Worm (Caenorhabditis elegans) whole organism, young adult: ENCODE measurements around the gene fbxa-42.

Experiments used
- B0035.1 ChIP-seq: sonication (generic microtip); optimal IDR thresholded peaks from 2 replicates; lab custom pipeline; 2016; ENCODE audit warnings: missing genetic modification characterization, mild to moderate bottlenecking, missing compliant biosample characterization, missing genotype, missing genetic modification reagents
- B0261.1 ChIP-seq: sonication (generic microtip); optimal IDR thresholded peaks from 2 replicates; lab custom pipeline; 2016; ENCODE audit warnings: mild to moderate bottlenecking, missing genetic modification characterization, moderate library complexity, missing compliant biosample characterization
- D2030.7 ChIP-seq: fragments of 200-800 bp; sonication (Bioruptor generic); IDR thresholded peaks from 2 replicates; pipeline ENCODE4 v1.3.6; 2022; ENCODE audit warnings: missing genetic modification reagents, missing genetic modification characterization, missing compliant biosample characterization
- F23B12.7 ChIP-seq: sonication (generic microtip); optimal IDR thresholded peaks from 2 replicates; lab custom pipeline; 2017; ENCODE audit warnings: missing genetic modification characterization, mild to moderate bottlenecking, missing compliant biosample characterization, antibody characterized with exemption, moderate library complexity; ENCODE audit not compliant: insufficient read depth
- F39B2.1 ChIP-seq: fragments of 200-800 bp; sonication (Bioruptor generic); IDR thresholded peaks from 2 replicates; pipeline ENCODE4 v1.3.6; 2022; ENCODE audit warnings: missing genetic modification reagents, missing genetic modification characterization, missing compliant biosample characterization
- T07F8.4 ChIP-seq: sonication (generic microtip); optimal IDR thresholded peaks from 2 replicates; lab custom pipeline; 2016; ENCODE audit warnings: mild to moderate bottlenecking, missing genetic modification characterization, moderate library complexity, missing compliant biosample characterization
- athp-1 ChIP-seq: sonication (generic microtip); optimal IDR thresholded peaks from 2 replicates; lab custom pipeline; 2017; ENCODE audit warnings: mild to moderate bottlenecking, missing genetic modification characterization, missing compliant biosample characterization
- attf-6 ChIP-seq: fragments of 200-800 bp; sonication (Bioruptor generic); IDR thresholded peaks from 2 replicates; pipeline ENCODE4 v1.3.6; 2022; ENCODE audit warnings: missing genetic modification reagents, missing genetic modification characterization, missing compliant biosample characterization
- bed-2 ChIP-seq: fragments of 200-800 bp; sonication (Bioruptor generic); IDR thresholded peaks from 2 replicates; pipeline ENCODE4 v1.3.6; 2022; ENCODE audit warnings: missing genetic modification reagents, missing genetic modification characterization, missing compliant biosample characterization
- ceh-100 ChIP-seq: fragments of 200-800 bp; sonication (Bioruptor generic); IDR thresholded peaks from 2 replicates; pipeline ENCODE4 v1.3.6; 2022; ENCODE audit warnings: missing genetic modification reagents, missing genetic modification characterization, missing compliant biosample characterization
- ceh-40 ChIP-seq: fragments of 200-800 bp; sonication (Bioruptor generic); IDR thresholded peaks from 2 replicates; pipeline ENCODE4 v1.3.6; 2022; ENCODE audit warnings: missing genetic modification characterization, missing compliant biosample characterization
- dpff-1 ChIP-seq: sonication (generic microtip); optimal IDR thresholded peaks from 2 replicates; lab custom pipeline; 2017; ENCODE audit warnings: mild to moderate bottlenecking, missing genetic modification characterization, missing compliant biosample characterization
- efl-1 ChIP-seq: fragments of 150-350 bp; optimal IDR thresholded peaks from 2 replicates; lab custom pipeline; 2014; ENCODE audit warnings: missing biosample characterization, missing genetic modification reagents, missing genetic modification characterization
- egl-18 ChIP-seq: fragments of 200-800 bp; sonication (Bioruptor generic); IDR thresholded peaks from 2 replicates; pipeline ENCODE4 v1.3.6; 2022; ENCODE audit warnings: missing genetic modification reagents, missing genetic modification characterization, missing compliant biosample characterization
- egl-44 ChIP-seq: fragments of 200-800 bp; sonication (Bioruptor generic); IDR thresholded peaks from 2 replicates; pipeline ENCODE4 v1.3.6; 2022; ENCODE audit warnings: missing genetic modification reagents, missing genetic modification characterization, missing compliant biosample characterization
- him-1 ChIP-seq: sonication (generic microtip); optimal IDR thresholded peaks from 2 replicates; lab custom pipeline; 2016; ENCODE audit warnings: missing genotype, missing genetic modification reagents, missing genetic modification characterization, missing compliant biosample characterization
- hrde-1 ChIP-seq: sonication (generic microtip); optimal IDR thresholded peaks from 2 replicates; lab custom pipeline; 2016; ENCODE audit warnings: missing genetic modification characterization, mild to moderate bottlenecking, missing compliant biosample characterization, moderate library complexity, missing genotype, missing genetic modification reagents, borderline replicate concordance
- lag-1 ChIP-seq: fragments of 200-800 bp; sonication (Bioruptor generic); IDR thresholded peaks from 2 replicates; pipeline ENCODE4 v1.3.6; 2022; ENCODE audit warnings: missing genetic modification reagents, missing genetic modification characterization, missing compliant biosample characterization
- lir-1 ChIP-seq: fragments of 200-800 bp; sonication (Bioruptor generic); conservative IDR thresholded peaks from 2 replicates; pipeline ENCODE4 v1.3.6; 2022; ENCODE audit warnings: missing genetic modification reagents, missing genetic modification characterization, missing compliant biosample characterization
- mcd-1 ChIP-seq: fragments of 200-800 bp; sonication (Bioruptor generic); IDR thresholded peaks from 2 replicates; pipeline ENCODE4 v1.3.6; 2022; ENCODE audit warnings: missing genetic modification reagents, missing genetic modification characterization, missing compliant biosample characterization
- mel-28 ChIP-seq: sonication (generic microtip); optimal IDR thresholded peaks from 2 replicates; lab custom pipeline; 2016; ENCODE audit warnings: borderline replicate concordance, mild to moderate bottlenecking, missing genetic modification characterization, missing compliant biosample characterization
- nfya-1 ChIP-seq: sonication (generic microtip); optimal IDR thresholded peaks from 2 replicates; lab custom pipeline; 2017; ENCODE audit warnings: antibody characterized with exemption, missing compliant biosample characterization, missing genetic modification characterization, borderline replicate concordance; ENCODE audit not compliant: insufficient read depth
- nfyb-1 ChIP-seq: fragments of 200-800 bp; sonication (Bioruptor generic); IDR thresholded peaks from 2 replicates; pipeline ENCODE4 v1.3.6; 2022; ENCODE audit warnings: missing genetic modification reagents, missing genetic modification characterization, missing compliant biosample characterization
- nhr-27 ChIP-seq: fragments of 200-800 bp; sonication (Bioruptor generic); optimal IDR thresholded peaks from 2 replicates; lab custom pipeline; 2018; ENCODE audit warnings: mild to moderate bottlenecking, missing genetic modification characterization, moderate library complexity, missing compliant biosample characterization
- nhr-80 ChIP-seq: sonication (generic microtip); optimal IDR thresholded peaks from 2 replicates; lab custom pipeline; 2016; ENCODE audit warnings: missing genetic modification characterization, missing compliant biosample characterization
- rpc-1 ChIP-seq, 2 experiments: fragments of 150-350 bp in 1 of 2; sonication (generic microtip) in 1 of 2; optimal IDR thresholded peaks; 2 replicates each; lab custom pipeline; 2014 to 2018; ENCODE audit warnings: missing biosample characterization in 1 of 2, missing genetic modification characterization in 1 of 2, missing genetic modification reagents in 1 of 2, missing genotype in 1 of 2
- snpc-3.4 ChIP-seq: sonication (generic microtip); optimal IDR thresholded peaks from 2 replicates; lab custom pipeline; 2017; ENCODE audit warnings: missing genetic modification characterization, mild to moderate bottlenecking, missing compliant biosample characterization, antibody characterized with exemption, moderate library complexity, missing genotype, missing genetic modification reagents
- snpc-4 ChIP-seq, 5 experiments: fragments of 150-350 bp in 1 of 5; sonication (generic microtip) in 4 of 5; optimal IDR thresholded peaks; 2 replicates each; lab custom pipeline; 2014 to 2018; ENCODE audit warnings: missing genetic modification characterization in 5 of 5, missing biosample characterization in 3 of 5, antibody characterized with exemption in 2 of 5, mild to moderate bottlenecking in 2 of 5, missing compliant biosample characterization in 2 of 5, missing genotype in 2 of 5, moderate library complexity in 2 of 5, missing genetic modification reagents in 1 of 5
- ztf-18 ChIP-seq: sonication (generic microtip); optimal IDR thresholded peaks from 2 replicates; lab custom pipeline; 2016; ENCODE audit warnings: missing genotype, mild to moderate bottlenecking, missing genetic modification characterization, missing compliant biosample characterization
- ztf-25 ChIP-seq: fragments of 200-800 bp; sonication (Bioruptor generic); IDR thresholded peaks from 2 replicates; pipeline ENCODE4 v1.3.6; 2022; ENCODE audit warnings: missing genetic modification reagents, missing genetic modification characterization, missing compliant biosample characterization

The fbxa-42 gene

DNA sequence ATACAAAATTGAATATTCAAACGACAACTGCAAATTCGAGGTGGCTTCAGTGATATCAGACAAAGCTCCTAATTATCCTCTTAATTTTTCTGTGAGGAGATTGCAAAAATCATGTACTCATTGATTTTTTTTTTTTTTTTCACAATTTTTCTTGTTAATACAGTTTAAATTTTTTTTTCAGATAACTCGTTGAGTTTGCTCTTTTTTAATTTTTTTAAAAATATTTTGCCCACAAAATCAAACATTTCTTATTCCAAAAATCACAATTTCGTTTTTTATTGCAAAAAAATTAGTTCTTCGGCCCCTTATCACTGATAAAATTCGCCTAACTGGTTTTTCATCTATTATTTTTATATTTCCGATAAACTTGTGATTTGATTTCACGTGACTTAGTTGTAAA is 15.6 kb upstream of the fbxa-42 start, which contains the start of gene Y54F10BM.21:
Y54F10BM.21 (plus strand) TSS at position 301 of the 400 bp plus-strand sequence.
- TF ChIP-seq B0261.1 (tag; lab: Kevin White, UChicago) (no peak), snpc-3.4 (tag; lab: Kevin White, UChicago) (no peak), F23B12.7 (tag; lab: Kevin White, UChicago) (no peak), nhr-80 (tag; lab: Kevin White, UChicago) (no peak), efl-1 (no peak), F39B2.1 (GFP tag; lab: Robert Waterston, UW) (no peak), bed-2 (GFP tag; lab: Robert Waterston, UW) (no peak), ceh-40 (GFP tag; lab: Robert Waterston, UW) (no peak), nfyb-1 (GFP tag; lab: Robert Waterston, UW) (no peak), T07F8.4 (tag; lab: Kevin White, UChicago) (no peak), ztf-18 (tag; lab: Kevin White, UChicago) (no peak), attf-6 (GFP tag; lab: Robert Waterston, UW) (no peak), hrde-1 (tag; lab: Kevin White, UChicago) (no peak), ceh-100 (no peak), mel-28 (no peak), egl-44 (no peak)

DNA sequence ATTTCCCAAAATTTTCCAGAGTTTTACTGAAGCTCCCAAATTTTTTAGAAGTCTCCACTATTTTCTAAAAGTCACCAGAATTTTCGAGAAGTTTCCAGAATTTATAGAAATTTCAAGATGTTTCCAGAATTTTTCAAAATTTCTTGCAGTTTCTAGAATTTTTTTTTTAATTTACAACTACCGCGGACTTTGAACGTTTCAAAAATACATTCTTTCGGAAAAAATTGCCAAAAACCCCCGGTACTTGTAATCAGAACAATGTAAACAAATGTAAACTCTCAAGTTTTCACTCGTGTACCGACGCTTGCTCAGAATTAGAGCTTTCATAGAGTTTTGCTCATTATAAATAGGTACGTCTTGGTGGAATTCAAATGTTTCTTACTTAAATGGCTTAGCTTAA is 11.5 kb upstream of the fbxa-42 start, which contains the start of gene fbxa-39:
fbxa-39 (plus strand) TSS at position 301 of the 400 bp plus-strand sequence.
- no peak for TF ChIP-seq F23B12.7 (tag; lab: Kevin White, UChicago)

DNA sequence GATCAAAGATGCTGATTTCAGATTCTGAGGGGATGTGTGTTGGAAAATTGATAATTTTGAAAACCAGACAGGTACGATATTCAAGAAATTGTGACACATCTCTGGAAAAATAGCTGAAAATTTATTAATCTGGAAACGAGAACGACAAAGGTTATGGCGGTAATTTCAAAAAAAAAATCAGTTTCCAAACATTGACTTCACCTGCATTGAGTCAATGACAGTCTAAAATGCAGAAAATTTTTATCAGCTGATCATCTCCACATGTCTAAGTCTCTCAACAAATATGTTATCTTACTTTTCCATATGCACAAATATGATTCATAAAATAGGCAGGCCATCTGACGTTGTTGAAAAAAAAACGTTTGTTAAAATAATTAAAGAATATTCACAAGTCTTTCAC is 10.8 kb upstream of the fbxa-42 start, which contains the start of gene fbxa-48:
fbxa-48 (minus strand) TSS at position 101 of the 400 bp plus-strand sequence.
- TF ChIP-seq egl-18 (GFP tag; lab: Robert Waterston, UW): no peak
- peak; percentile 5 for TF ChIP-seq nhr-80 (tag; lab: Kevin White, UChicago)

DNA sequence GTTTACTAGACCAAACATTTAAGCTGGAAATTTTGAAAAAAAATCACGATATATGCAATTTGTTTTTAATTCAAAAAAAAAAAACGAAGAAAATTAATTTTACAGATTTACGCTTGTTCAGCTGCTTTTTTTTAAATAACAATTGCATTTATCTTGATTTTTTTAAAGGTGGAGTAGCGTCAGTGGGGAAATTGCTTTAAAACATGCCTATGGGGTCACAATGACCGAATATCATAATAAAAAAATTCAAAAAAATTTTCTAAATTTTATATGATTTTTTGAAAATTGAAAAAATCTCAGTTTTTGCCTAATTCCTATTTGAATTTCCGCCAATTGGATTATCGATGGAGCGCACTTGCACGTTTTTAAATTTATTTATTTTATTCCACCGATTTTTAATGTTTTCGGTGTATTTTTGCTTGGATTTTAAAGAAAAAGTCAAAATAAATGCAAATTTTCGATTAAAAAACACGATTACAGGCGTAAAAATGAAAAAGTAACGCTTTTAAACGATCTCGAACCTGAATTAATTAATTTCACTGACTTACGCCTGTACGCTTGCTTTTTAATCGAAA is 9.8 kb upstream of the fbxa-42 start:
- peak; percentile 71; the same call in 1 of the 2 replicates for TF ChIP-seq mcd-1 (GFP tag; lab: Robert Waterston, UW)
- TF ChIP-seq, all 124 proteins: peak for 1; not testable (repeated sequence) for 123

DNA sequence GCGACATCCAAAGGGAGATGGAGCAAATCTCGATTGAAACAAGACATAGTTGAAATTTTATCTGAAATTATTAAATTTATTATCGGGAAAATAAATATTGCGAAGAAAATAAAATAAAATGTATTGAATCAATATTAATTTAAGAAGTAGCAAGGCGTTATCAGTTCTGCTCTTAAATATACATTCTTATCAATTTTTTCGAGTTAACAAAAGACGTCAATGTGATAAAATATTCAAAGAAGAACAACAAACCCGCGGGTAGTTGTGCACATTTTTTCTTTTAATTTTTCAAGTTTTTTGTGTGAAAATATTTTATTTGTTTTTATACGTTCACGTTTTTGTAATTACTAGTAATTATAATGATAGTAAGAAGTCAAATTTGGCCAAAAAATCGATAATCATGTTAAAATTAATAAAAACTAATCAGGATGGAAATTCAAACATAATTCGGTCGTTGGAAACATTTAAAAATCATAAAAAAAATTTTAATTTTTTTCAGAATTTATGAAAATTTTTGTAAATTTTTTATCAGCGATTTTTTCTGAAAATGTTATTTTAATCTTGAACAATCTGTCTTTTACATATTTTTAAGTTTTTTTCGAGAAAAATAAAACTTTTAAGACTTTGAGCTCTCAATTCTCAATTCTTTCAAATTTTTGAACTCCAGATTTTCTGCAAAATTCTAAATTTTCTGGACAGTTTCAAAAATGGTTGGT is 4.9 kb upstream of the fbxa-42 start, which contains the start of gene fbxa-9:
fbxa-9 (plus strand) TSS at position 666 of the 716 bp plus-strand sequence.
- TF ChIP-seq athp-1 (tag; lab: Kevin White, UChicago): no peak
- TF ChIP-seq D2030.7 (GFP tag; lab: Robert Waterston, UW): no peak
- no peak for TF ChIP-seq dpff-1 (tag; lab: Kevin White, UChicago)
- TF ChIP-seq efl-1: no peak
- no peak for TF ChIP-seq lag-1 (GFP tag; lab: Robert Waterston, UW)
- TF ChIP-seq egl-44: no peak

DNA sequence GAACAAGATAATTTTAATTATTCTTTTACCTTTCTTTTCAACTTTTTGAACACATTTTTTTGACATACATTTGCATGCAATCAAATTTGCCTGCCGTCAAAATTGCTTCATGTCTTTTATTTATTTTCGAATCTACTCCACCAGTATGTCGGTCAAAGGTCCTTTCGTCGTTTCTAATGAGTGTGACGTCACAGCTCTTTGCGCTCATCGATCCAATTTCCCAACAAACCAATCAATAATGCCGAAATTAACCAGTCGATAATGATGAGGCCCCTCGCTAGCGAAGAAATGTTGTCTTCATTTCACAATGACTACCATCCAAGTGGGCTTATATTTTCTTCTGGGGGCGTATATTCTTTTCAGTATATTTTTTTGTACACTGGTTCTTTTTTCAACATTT is 1.7 kb upstream of the fbxa-42 start, which contains the start of gene Y54F10BM.6:
Y54F10BM.6 (plus strand) TSS at position 301 of the 400 bp plus-strand sequence.
- TF ChIP-seq rpc-1 (optimal IDR thresholded peaks at IDR 0.05; lab: Kevin White, UChicago): no peak
- TF ChIP-seq rpc-1 (tag; optimal IDR thresholded peaks at IDR 0.05; lab: Kevin White, UChicago): no peak
- TF ChIP-seq him-1 (tag; lab: Kevin White, UChicago): no peak
- no peak for TF ChIP-seq lir-1 (GFP tag; lab: Robert Waterston, UW)
- TF ChIP-seq nfya-1 (tag; lab: Kevin White, UChicago): no peak
- no peak for TF ChIP-seq ztf-25 (GFP tag; lab: Robert Waterston, UW)
- no peak for TF ChIP-seq nfyb-1 (GFP tag; lab: Robert Waterston, UW)
- no peak for TF ChIP-seq snpc-4 (GFP tag; optimal IDR thresholded peaks at IDR 0.05; lab: Kevin White, UChicago)
- no peak for TF ChIP-seq snpc-4 (tag; optimal IDR thresholded peaks at IDR 0.05; lab: Kevin White, UChicago)
- TF ChIP-seq nhr-27: no peak
- no peak for TF ChIP-seq B0035.1 (tag; lab: Kevin White, UChicago)
